Fruit fly (Drosophila melanogaster) whole organism, pupa: ENCODE results near the gene Tbc1d8-9.
A peak's percentile ranks its signal among the peaks of the same experiment; 100 is the strongest.

Experiments used
- CG10348 ChIP-seq: fragments of 200-800 bp; sonication (Bioruptor generic); IDR thresholded peaks from 2 replicates; pipeline ENCODE4 v1.3.6; 2022; ENCODE audit warnings: missing biosample characterization, missing genetic modification characterization
- CG12605 ChIP-seq: fragments of 200-800 bp; sonication (Bioruptor generic); IDR thresholded peaks from 2 replicates; pipeline ENCODE4 v1.3.6; 2022; ENCODE audit warnings: missing biosample characterization, missing genetic modification characterization
- CG13204 ChIP-seq: fragments of 200-800 bp; sonication (Bioruptor generic); optimal IDR thresholded peaks from 2 replicates; lab custom pipeline; 2018; ENCODE audit warnings: missing biosample characterization, mild to moderate bottlenecking, missing genetic modification characterization, moderate library complexity
- CG14655 ChIP-seq: fragments of 200-800 bp; sonication (Bioruptor generic); optimal IDR thresholded peaks from 3 replicates; lab custom pipeline; 2017; ENCODE audit warnings: mild to moderate bottlenecking, missing biosample characterization, missing genetic modification reagents, missing genetic modification characterization
- CG15710 ChIP-seq: fragments of 200-800 bp; sonication (Bioruptor generic); optimal IDR thresholded peaks from 2 replicates; lab custom pipeline; 2018; ENCODE audit warnings: missing biosample characterization, mild to moderate bottlenecking, missing genetic modification characterization, moderate library complexity
- CG17806 ChIP-seq: fragments of 200-800 bp; sonication (Bioruptor generic); optimal IDR thresholded peaks from 2 replicates; lab custom pipeline; 2018; ENCODE audit warnings: missing biosample characterization, mild to moderate bottlenecking, missing genetic modification characterization, moderate library complexity
- CG32121 ChIP-seq: fragments of 200-800 bp; sonication (Bioruptor generic); IDR thresholded peaks from 2 replicates; pipeline ENCODE4 v1.3.6; 2022; ENCODE audit warnings: missing biosample characterization, missing genetic modification characterization
- CG34367 ChIP-seq: fragments of 200-800 bp; sonication (Bioruptor generic); optimal IDR thresholded peaks from 2 replicates; lab custom pipeline; 2018; ENCODE audit warnings: missing biosample characterization, mild to moderate bottlenecking, missing genetic modification characterization
- CG4496 ChIP-seq: fragments of 200-800 bp; sonication (Bioruptor generic); IDR thresholded peaks from 3 replicates; pipeline ENCODE4 v1.3.6; 2022; ENCODE audit warnings: missing biosample characterization, missing genetic modification characterization
- CG8159 ChIP-seq: fragments of 200-800 bp; sonication (Bioruptor generic); optimal IDR thresholded peaks from 3 replicates; lab custom pipeline; 2018; ENCODE audit warnings: missing biosample characterization, mild to moderate bottlenecking, missing genetic modification characterization, moderate library complexity
- CG8301 ChIP-seq: fragments of 200-800 bp; sonication (Bioruptor generic); optimal IDR thresholded peaks from 2 replicates; lab custom pipeline; 2018; ENCODE audit warnings: missing biosample characterization, mild to moderate bottlenecking, missing genetic modification characterization
- CG9948 ChIP-seq: fragments of 200-800 bp; sonication (Bioruptor generic); optimal IDR thresholded peaks from 2 replicates; lab custom pipeline; 2018; ENCODE audit warnings: missing biosample characterization, mild to moderate bottlenecking, missing genetic modification characterization, moderate library complexity
- D1 ChIP-seq: fragments of 200-800 bp; sonication (Bioruptor generic); optimal IDR thresholded peaks from 2 replicates; lab custom pipeline; 2018; ENCODE audit warnings: missing biosample characterization, mild to moderate bottlenecking, missing genetic modification characterization, moderate library complexity
- EcR ChIP-seq: fragments of 200-800 bp; sonication (Bioruptor generic); optimal IDR thresholded peaks from 3 replicates; lab custom pipeline; 2019; ENCODE audit warnings: missing biosample characterization, missing genetic modification characterization, mild to moderate bottlenecking, moderate library complexity, missing genetic modification reagents
- Ets98B ChIP-seq: fragments of 200-800 bp; sonication (Bioruptor generic); IDR thresholded peaks from 2 replicates; pipeline ENCODE4 v1.3.6; 2022; ENCODE audit warnings: missing biosample characterization, missing genetic modification characterization
- Pif1A ChIP-seq: fragments of 200-800 bp; sonication (Bioruptor generic); optimal IDR thresholded peaks from 3 replicates; lab custom pipeline; 2016; ENCODE audit warnings: missing biosample characterization, missing genetic modification characterization
- Pif1B ChIP-seq: fragments of 200-800 bp; sonication (Bioruptor generic); optimal IDR thresholded peaks from 3 replicates; lab custom pipeline; 2016; ENCODE audit warnings: missing biosample characterization, missing genetic modification characterization
- Snoo ChIP-seq: fragments of 200-800 bp; sonication (Bioruptor generic); optimal IDR thresholded peaks from 3 replicates; lab custom pipeline; 2017; ENCODE audit warnings: missing biosample characterization, mild to moderate bottlenecking, missing genetic modification characterization, inconsistent platforms
- fd96Ca ChIP-seq: fragments of 200-800 bp; sonication (Bioruptor generic); IDR thresholded peaks from 3 replicates; pipeline ENCODE4 v1.3.6; 2022; ENCODE audit warnings: missing biosample characterization, missing genetic modification characterization
- gl ChIP-seq: fragments of 200-800 bp; sonication (Bioruptor generic); optimal IDR thresholded peaks from 2 replicates; lab custom pipeline; 2018; ENCODE audit warnings: missing biosample characterization, mild to moderate bottlenecking, missing genetic modification characterization
- rn ChIP-seq: fragments of 200-800 bp; sonication (Bioruptor generic); IDR thresholded peaks from 2 replicates; pipeline ENCODE4 v1.3.6; 2022; ENCODE audit warnings: missing biosample characterization, missing genetic modification characterization

The Tbc1d8-9 gene

DNA sequence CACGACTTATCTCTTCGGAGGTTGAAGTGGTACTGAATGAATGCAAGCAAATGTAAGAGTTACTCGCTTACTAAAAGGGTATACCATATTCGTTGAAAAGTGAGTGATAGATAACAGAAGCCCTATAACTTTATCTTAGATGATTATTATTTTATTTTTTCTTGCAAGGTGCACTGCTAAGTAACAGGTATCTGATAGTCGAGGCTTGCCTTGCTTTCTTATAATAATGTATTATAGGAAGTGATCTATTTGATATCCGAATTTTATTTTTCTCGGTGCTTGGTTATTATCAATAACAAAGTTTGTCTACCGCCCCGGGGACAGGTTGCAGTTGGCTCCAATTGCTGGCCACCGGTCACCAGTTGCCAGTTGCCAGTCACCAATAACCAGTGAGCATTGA is 27.7 kb upstream of the Tbc1d8-9 start:
- TF ChIP-seq fd96Ca (GFP tag; lab: Robert Waterston, UW) (no peak), CG9948 (tag; lab: Kevin White, UChicago) (no peak), CG32121 (GFP tag; lab: Robert Waterston, UW) (no peak), CG10348 (GFP tag; lab: Robert Waterston, UW) (no peak), CG34367 (no peak), Pif1B (GFP tag; lab: Kevin White, UChicago) (no peak), D1 (tag; lab: Kevin White, UChicago) (no peak), CG14655 (no peak), CG15710 (tag; lab: Kevin White, UChicago) (no peak), CG4496 (GFP tag; lab: Robert Waterston, UW) (no peak), CG8301 (no peak), CG13204 (GFP tag; lab: Kevin White, UChicago) (no peak), Ets98B (GFP tag; lab: Robert Waterston, UW) (no peak), Pif1A (GFP tag; lab: Kevin White, UChicago) (no peak), rn (GFP tag; lab: Robert Waterston, UW) (no peak), EcR (GFP tag; lab: Kevin White, UChicago) (no peak), Snoo (tag; lab: Kevin White, UChicago) (no peak), CG12605 (GFP tag; lab: Robert Waterston, UW) (no peak)
- TF ChIP-seq, all 21 proteins: peak for 0

DNA sequence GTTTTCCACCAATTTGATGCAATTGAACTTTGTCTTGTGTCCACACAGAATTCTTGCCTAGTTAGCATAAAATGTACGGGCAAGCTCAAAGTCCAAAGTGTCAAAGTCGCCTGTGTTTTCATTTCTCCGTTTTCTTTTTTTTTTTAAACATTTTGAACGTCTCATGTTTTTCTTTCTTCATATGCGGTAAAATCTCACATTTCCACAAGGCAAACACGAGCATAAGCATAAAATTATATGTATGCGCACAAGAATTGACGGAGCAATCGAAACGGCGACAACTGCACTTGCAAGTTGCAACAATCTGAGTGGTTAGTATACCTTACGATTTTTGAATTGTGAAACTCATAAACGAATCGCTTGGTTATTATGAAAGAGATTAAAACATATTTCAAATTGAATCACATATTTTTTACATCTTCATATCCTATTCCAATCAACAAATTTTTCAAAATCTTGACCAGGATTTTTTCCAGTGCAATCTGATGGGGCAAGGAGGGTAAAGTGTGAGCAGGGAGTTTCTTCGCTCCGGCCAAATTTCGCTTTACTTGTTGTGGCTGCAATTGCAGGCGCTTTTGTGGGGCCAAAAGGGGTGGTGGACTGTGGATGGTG is 20.5 kb upstream of the Tbc1d8-9 start:
- TF ChIP-seq D1 (tag; lab: Kevin White, UChicago) (peak; percentile 20), CG9948 (tag; lab: Kevin White, UChicago) (no peak), CG14655 (peak; percentile 8), CG15710 (tag; lab: Kevin White, UChicago) (no peak), CG13204 (GFP tag; lab: Kevin White, UChicago) (no peak), Pif1B (GFP tag; lab: Kevin White, UChicago) (peak; percentile 33), Snoo (tag; lab: Kevin White, UChicago) (no peak), CG4496 (GFP tag; lab: Robert Waterston, UW) (peak; percentile 86), CG10348 (GFP tag; lab: Robert Waterston, UW) (no peak), CG34367 (no peak), rn (GFP tag; lab: Robert Waterston, UW) (peak; percentile 55), gl (tag; lab: Kevin White, UChicago) (no peak), Pif1A (GFP tag; lab: Kevin White, UChicago) (peak; percentile 83), CG12605 (GFP tag; lab: Robert Waterston, UW) (no peak; the same call in 1 of the 2 replicates), Ets98B (GFP tag; lab: Robert Waterston, UW) (peak; percentile 83; the same call in 1 of the 2 replicates), fd96Ca (GFP tag; lab: Robert Waterston, UW) (peak; percentile 84), CG8159 (tag; lab: Kevin White, UChicago) (no peak), CG8301 (no peak), CG32121 (GFP tag; lab: Robert Waterston, UW) (peak; percentile 79), EcR (GFP tag; lab: Kevin White, UChicago) (no peak), CG17806 (no peak)

- no peak for TF ChIP-seq CG8159 (tag; lab: Kevin White, UChicago)
- no peak for TF ChIP-seq CG9948 (tag; lab: Kevin White, UChicago)
- no peak for TF ChIP-seq CG14655
- no peak for TF ChIP-seq Pif1A (GFP tag; lab: Kevin White, UChicago)
- TF ChIP-seq CG17806, result no peak
- TF ChIP-seq EcR (GFP tag; lab: Kevin White, UChicago), result no peak
- no peak for TF ChIP-seq rn (GFP tag; lab: Robert Waterston, UW)
- no peak for TF ChIP-seq CG13204 (GFP tag; lab: Kevin White, UChicago)
- no peak for TF ChIP-seq gl (tag; lab: Kevin White, UChicago)
- no peak for TF ChIP-seq CG34367
- TF ChIP-seq, all 21 proteins: peak for 0
Observed at dm6 chr3L:21359879-21360278, 16.4 kb upstream of the Tbc1d8-9 start, which contains the start of gene CG32440. TSS of gene CG32440 (plus strand) at chr3L:21360179.

- no peak for TF ChIP-seq EcR (GFP tag; lab: Kevin White, UChicago)
- no peak for TF ChIP-seq CG10348 (GFP tag; lab: Robert Waterston, UW)
- TF ChIP-seq CG8159 (tag; lab: Kevin White, UChicago), result no peak
- TF ChIP-seq CG8301, result no peak
- no peak for TF ChIP-seq rn (GFP tag; lab: Robert Waterston, UW)
- no peak for TF ChIP-seq CG9948 (tag; lab: Kevin White, UChicago)
- no peak for TF ChIP-seq CG32121 (GFP tag; lab: Robert Waterston, UW)
- no peak for TF ChIP-seq CG15710 (tag; lab: Kevin White, UChicago)
Observed at dm6 chr3L:21357383-21357782, 13.9 kb upstream of the Tbc1d8-9 start, which contains the start of gene CG32437. TSS of gene CG32437 (plus strand) at chr3L:21357683.

- TF ChIP-seq CG34367, result no peak
Observed at dm6 chr3L:21356395-21356794, 12.9 kb upstream of the Tbc1d8-9 start, which contains the start of gene CG12971. TSS of gene CG12971 (minus strand) at chr3L:21356495.

- TF ChIP-seq CG17806, result no peak
- TF ChIP-seq CG12605 (GFP tag; lab: Robert Waterston, UW), result no peak
- TF ChIP-seq CG4496 (GFP tag; lab: Robert Waterston, UW), result peak; percentile 69
- TF ChIP-seq fd96Ca (GFP tag; lab: Robert Waterston, UW), result peak; percentile 68
- TF ChIP-seq CG34367, result no peak
- TF ChIP-seq D1 (tag; lab: Kevin White, UChicago), result no peak
- no peak; the same call in 1 of the 2 replicates for TF ChIP-seq Ets98B (GFP tag; lab: Robert Waterston, UW)
- no peak for TF ChIP-seq Snoo (tag; lab: Kevin White, UChicago)
- TF ChIP-seq CG9948 (tag; lab: Kevin White, UChicago), result no peak
- TF ChIP-seq EcR (GFP tag; lab: Kevin White, UChicago), result no peak
- no peak for TF ChIP-seq CG32121 (GFP tag; lab: Robert Waterston, UW)
- no peak for TF ChIP-seq gl (tag; lab: Kevin White, UChicago)
- TF ChIP-seq Pif1B (GFP tag; lab: Kevin White, UChicago), result peak; percentile 10
- no peak for TF ChIP-seq Pif1A (GFP tag; lab: Kevin White, UChicago)
- no peak for TF ChIP-seq CG8159 (tag; lab: Kevin White, UChicago)
Observed at dm6 chr3L:21348983-21349432, 5.5 kb upstream of the Tbc1d8-9 start, which contains the start of gene ebd2. TSS of gene ebd2 (minus strand) at chr3L:21349288.
